Worm (Caenorhabditis elegans) whole organism, young adult: Measurements from ENCODE around the gene ZK131.11.
"Not testable (repeated sequence)": the region's sequence is repeated elsewhere in the genome, so short reads cannot be mapped to it uniquely, and the experiment has no call there.

Experiments
- D2030.7 ChIP-seq: fragments of 200-800 bp; sonication (Bioruptor generic); IDR thresholded peaks from 2 replicates; pipeline ENCODE4 v1.3.6; 2022; ENCODE audit warnings: missing genetic modification reagents, missing genetic modification characterization, missing compliant biosample characterization
- F57C9.4 ChIP-seq: sonication (generic microtip); optimal IDR thresholded peaks from 2 replicates; lab custom pipeline; 2017; ENCODE audit warnings: mild to moderate bottlenecking, missing genetic modification characterization, missing compliant biosample characterization
- ama-1 ChIP-seq, 3 experiments: fragments of 150-350 bp in 1 of 3; sonication (generic microtip) in 2 of 3; optimal IDR thresholded peaks; 2 replicates each; lab custom pipeline; 2014 to 2018; ENCODE audit warnings: missing biosample characterization in 2 of 3, missing genetic modification characterization in 2 of 3, missing genetic modification reagents in 2 of 3
- athp-1 ChIP-seq: sonication (generic microtip); optimal IDR thresholded peaks from 2 replicates; lab custom pipeline; 2017; ENCODE audit warnings: mild to moderate bottlenecking, missing genetic modification characterization, missing compliant biosample characterization
- dpl-1 ChIP-seq: fragments of 150-350 bp; optimal IDR thresholded peaks from 2 replicates; lab custom pipeline; 2014; ENCODE audit warnings: missing biosample characterization, missing genetic modification reagents, missing genetic modification characterization
- egl-18 ChIP-seq: fragments of 200-800 bp; sonication (Bioruptor generic); IDR thresholded peaks from 2 replicates; pipeline ENCODE4 v1.3.6; 2022; ENCODE audit warnings: missing genetic modification reagents, missing genetic modification characterization, missing compliant biosample characterization
- hmg-20 ChIP-seq: fragments of 200-800 bp; sonication (Bioruptor generic); IDR thresholded peaks from 2 replicates; pipeline ENCODE4 v1.3.6; 2022; ENCODE audit warnings: missing genetic modification reagents, missing genetic modification characterization, missing compliant biosample characterization
- hsf-1 ChIP-seq: fragments of 200-800 bp; sonication (Bioruptor generic); IDR thresholded peaks from 2 replicates; pipeline ENCODE4 v1.3.6; 2022; ENCODE audit warnings: missing genetic modification reagents, missing genetic modification characterization, missing compliant biosample characterization
- nfyb-1 ChIP-seq: fragments of 200-800 bp; sonication (Bioruptor generic); IDR thresholded peaks from 2 replicates; pipeline ENCODE4 v1.3.6; 2022; ENCODE audit warnings: missing genetic modification reagents, missing genetic modification characterization, missing compliant biosample characterization
- tbp1 ChIP-seq: fragments of 200-800 bp; sonication (Bioruptor generic); optimal IDR thresholded peaks from 2 replicates; lab custom pipeline; 2018; ENCODE audit warnings: mild to moderate bottlenecking, missing genetic modification characterization, missing compliant biosample characterization
- unc-62 ChIP-seq: fragments of 150-350 bp; optimal IDR thresholded peaks from 2 replicates; lab custom pipeline; 2014; ENCODE audit warnings: missing biosample characterization, missing genetic modification reagents, missing genetic modification characterization
- zim-3 ChIP-seq: sonication (generic microtip); optimal IDR thresholded peaks from 2 replicates; lab custom pipeline; 2017; ENCODE audit warnings: mild to moderate bottlenecking, missing genetic modification characterization, moderate library complexity, missing compliant biosample characterization
- ztf-18 ChIP-seq: sonication (generic microtip); optimal IDR thresholded peaks from 2 replicates; lab custom pipeline; 2016; ENCODE audit warnings: missing genotype, mild to moderate bottlenecking, missing genetic modification characterization, missing compliant biosample characterization

ce11 chrII:13790701-13791100 is 1.3 kb upstream of the ZK131.11 start:
- not testable (repeated sequence) for TF ChIP-seq ztf-18; unc-62 (GFP tag; lab: Kevin White, UChicago); ama-1 (optimal IDR thresholded peaks at IDR 0.05; lab: Kevin White, UChicago); ama-1 (GFP tag; optimal IDR thresholded peaks at IDR 0.05; lab: Kevin White, UChicago); zim-3 (tag; lab: Kevin White, UChicago); F57C9.4; hmg-20 (GFP tag; lab: Robert Waterston, UW); tbp1 (GFP tag; lab: Kevin White, UChicago); egl-18; athp-1 (tag; lab: Kevin White, UChicago); hsf-1 (GFP tag; lab: Robert Waterston, UW); dpl-1 (GFP tag; lab: Kevin White, UChicago); D2030.7 (GFP tag; lab: Robert Waterston, UW); nfyb-1 (GFP tag; lab: Robert Waterston, UW)
